Worm (Caenorhabditis elegans) whole organism, L1 larva: ENCODE results near the gene F22H10.3.

Experiments used
- F16B12.6 ChIP-seq: fragments of 150-350 bp; optimal IDR thresholded peaks from 2 replicates; lab custom pipeline; 2014; ENCODE audit warnings: missing biosample characterization, missing genetic modification characterization
- alr-1 ChIP-seq: fragments of 200-800 bp; sonication (Bioruptor generic); optimal IDR thresholded peaks from 2 replicates; lab custom pipeline; 2018; ENCODE audit warnings: borderline replicate concordance, mild to moderate bottlenecking, missing genetic modification characterization, missing compliant biosample characterization
- ama-1 ChIP-seq: fragments of 150-350 bp; optimal IDR thresholded peaks from 2 replicates; lab custom pipeline; 2014
- blmp-1 ChIP-seq: fragments of 150-350 bp; optimal IDR thresholded peaks from 2 replicates; lab custom pipeline; 2014; ENCODE audit warnings: missing biosample characterization, missing genetic modification characterization
- ceh-82 ChIP-seq, 3 experiments: fragments of 150-350 bp in 1 of 3; sonication (generic microtip) in 2 of 3; optimal IDR thresholded peaks; 2 replicates each; lab custom pipeline; 2014 to 2017; ENCODE audit warnings: missing biosample characterization in 3 of 3, missing genetic modification characterization in 3 of 3
- ceh-90 ChIP-seq: sonication (generic microtip); optimal IDR thresholded peaks from 2 replicates; lab custom pipeline; 2016; ENCODE audit warnings: missing genetic modification characterization, missing compliant biosample characterization
- efl-3 ChIP-seq: fragments of 200-800 bp; sonication (Bioruptor generic); optimal IDR thresholded peaks from 2 replicates; lab custom pipeline; 2018; ENCODE audit warnings: mild to moderate bottlenecking, missing genetic modification characterization, missing compliant biosample characterization
- egl-13 ChIP-seq: sonication (generic microtip); optimal IDR thresholded peaks from 2 replicates; lab custom pipeline; 2016; ENCODE audit warnings: missing genotype, missing genetic modification reagents, missing genetic modification characterization, missing compliant biosample characterization
- elt-2 ChIP-seq: sonication (generic microtip); optimal IDR thresholded peaks from 2 replicates; lab custom pipeline; 2016; ENCODE audit warnings: missing genetic modification characterization, mild to moderate bottlenecking, inconsistent platforms, missing compliant biosample characterization, missing genetic modification reagents
- elt-3 ChIP-seq, 6 experiments: fragments of 150-350 bp in 1 of 6; sonication (generic microtip); optimal IDR thresholded peaks; 2 replicates each; lab custom pipeline; 2017 to 2018; ENCODE audit warnings: missing biosample characterization in 6 of 6, missing genetic modification characterization in 6 of 6, inconsistent platforms in 1 of 6
- fkh-10 ChIP-seq: sonication (generic microtip); optimal IDR thresholded peaks from 2 replicates; lab custom pipeline; 2017; ENCODE audit warnings: missing biosample characterization, missing genetic modification reagents, missing genetic modification characterization
- fos-1 ChIP-seq: fragments of 150-350 bp; optimal IDR thresholded peaks from 2 replicates; lab custom pipeline; 2014; ENCODE audit warnings: missing biosample characterization, missing genetic modification characterization
- grh-1 ChIP-seq: fragments of 200-800 bp; sonication (Bioruptor generic); IDR thresholded peaks from 2 replicates; pipeline ENCODE4 v1.3.6; 2022; ENCODE audit warnings: missing genetic modification reagents, missing genetic modification characterization, missing compliant biosample characterization
- irx-1 ChIP-seq: sonication (generic microtip); optimal IDR thresholded peaks from 2 replicates; lab custom pipeline; 2016; ENCODE audit warnings: missing genetic modification characterization, missing compliant biosample characterization
- jun-1 ChIP-seq: fragments of 150-350 bp; optimal IDR thresholded peaks from 2 replicates; lab custom pipeline; 2014; ENCODE audit warnings: missing biosample characterization, missing genetic modification reagents, missing genetic modification characterization
- lin-14 ChIP-seq: fragments of 200-800 bp; sonication (Bioruptor generic); optimal IDR thresholded peaks from 2 replicates; lab custom pipeline; 2018; ENCODE audit warnings: mild to moderate bottlenecking, missing genetic modification characterization, moderate library complexity, missing compliant biosample characterization
- lin-15B ChIP-seq: fragments of 150-350 bp; sonication (generic microtip); optimal IDR thresholded peaks from 3 replicates; lab custom pipeline; 2014; ENCODE audit warnings: missing biosample characterization, missing genetic modification characterization
- lin-35 ChIP-seq, 2 experiments: fragments of 150-350 bp; optimal IDR thresholded peaks; 2 replicates each; lab custom pipeline; 2014; ENCODE audit warnings: missing biosample characterization in 2 of 2, missing genetic modification characterization in 2 of 2, missing genetic modification reagents in 2 of 2
- lin-39 ChIP-seq: fragments of 150-350 bp; optimal IDR thresholded peaks from 2 replicates; lab custom pipeline; 2014; ENCODE audit warnings: missing biosample characterization, missing genetic modification reagents, missing genetic modification characterization
- lir-3 ChIP-seq: sonication (generic microtip); optimal IDR thresholded peaks from 2 replicates; lab custom pipeline; 2016; ENCODE audit warnings: mild to moderate bottlenecking, missing genetic modification characterization, moderate library complexity, missing compliant biosample characterization; ENCODE audit not compliant: poor library complexity
- mab-9 ChIP-seq: fragments of 200-800 bp; sonication (Bioruptor generic); IDR thresholded peaks from 2 replicates; pipeline ENCODE4 v1.3.6; 2022; ENCODE audit warnings: missing genetic modification reagents, missing genetic modification characterization, missing compliant biosample characterization
- mdl-1 ChIP-seq, 2 experiments: fragments of 150-350 bp; optimal IDR thresholded peaks; 2 replicates each; lab custom pipeline; 2014 to 2017; ENCODE audit warnings: missing biosample characterization in 2 of 2, missing genetic modification characterization in 2 of 2, inconsistent platforms in 1 of 2
- mef-2 ChIP-seq: fragments of 150-350 bp; optimal IDR thresholded peaks from 2 replicates; lab custom pipeline; 2014; ENCODE audit warnings: missing biosample characterization, missing genetic modification characterization
- mep-1 ChIP-seq: fragments of 150-350 bp; optimal IDR thresholded peaks from 2 replicates; lab custom pipeline; 2014; ENCODE audit warnings: missing biosample characterization, missing genetic modification characterization
- nhr-11 ChIP-seq: fragments of 150-350 bp; optimal IDR thresholded peaks from 2 replicates; lab custom pipeline; 2014; ENCODE audit warnings: missing biosample characterization, missing genetic modification characterization
- nhr-19 ChIP-seq: fragments of 200-800 bp; sonication (Bioruptor generic); conservative IDR thresholded peaks from 2 replicates; pipeline ENCODE4 v1.3.6; 2022; ENCODE audit warnings: missing genetic modification characterization, missing compliant biosample characterization
- nhr-20 ChIP-seq: sonication (generic microtip); optimal IDR thresholded peaks from 2 replicates; lab custom pipeline; 2016; ENCODE audit warnings: mild to moderate bottlenecking, missing genetic modification characterization, missing compliant biosample characterization
- nhr-237 ChIP-seq: fragments of 150-350 bp; optimal IDR thresholded peaks from 2 replicates; lab custom pipeline; 2014; ENCODE audit warnings: missing biosample characterization, missing genetic modification characterization
- nhr-28 ChIP-seq: fragments of 150-350 bp; optimal IDR thresholded peaks from 2 replicates; lab custom pipeline; 2014; ENCODE audit warnings: missing biosample characterization, missing genetic modification characterization
- nhr-71 ChIP-seq: sonication (generic microtip); optimal IDR thresholded peaks from 2 replicates; lab custom pipeline; 2016; ENCODE audit warnings: mild to moderate bottlenecking, missing genetic modification characterization, moderate library complexity, missing compliant biosample characterization
- nhr-76 ChIP-seq: sonication (generic microtip); optimal IDR thresholded peaks from 2 replicates; lab custom pipeline; 2017; ENCODE audit warnings: missing biosample characterization, missing genetic modification characterization
- nhr-77 ChIP-seq: fragments of 150-350 bp; optimal IDR thresholded peaks from 2 replicates; lab custom pipeline; 2014; ENCODE audit warnings: missing biosample characterization, missing genetic modification characterization
- nhr-85 ChIP-seq: sonication (generic microtip); peaks from one replicate; lab custom pipeline; 2016; ENCODE audit warnings: missing genetic modification characterization, inconsistent platforms, missing compliant biosample characterization
- nhr-90 ChIP-seq: sonication (generic microtip); optimal IDR thresholded peaks from 2 replicates; lab custom pipeline; 2016; ENCODE audit warnings: mild to moderate bottlenecking, missing genetic modification characterization, missing compliant biosample characterization; ENCODE audit not compliant: poor library complexity
- pax-3 ChIP-seq: fragments of 200-800 bp; sonication (Bioruptor generic); optimal IDR thresholded peaks from 2 replicates; lab custom pipeline; 2018; ENCODE audit warnings: mild to moderate bottlenecking, missing genetic modification characterization, moderate library complexity, missing compliant biosample characterization
- rnt-1 ChIP-seq: sonication (generic microtip); optimal IDR thresholded peaks from 2 replicates; lab custom pipeline; 2016; ENCODE audit warnings: mild to moderate bottlenecking, missing genetic modification characterization, moderate library complexity, missing compliant biosample characterization
- skn-1 ChIP-seq: fragments of 150-350 bp; optimal IDR thresholded peaks from 2 replicates; lab custom pipeline; 2014; ENCODE audit warnings: missing biosample characterization, missing genetic modification characterization
- snpc-4 ChIP-seq: fragments of 150-350 bp; optimal IDR thresholded peaks from 2 replicates; lab custom pipeline; 2014; ENCODE audit warnings: missing biosample characterization, missing genetic modification characterization
- snu-23 ChIP-seq: sonication (generic microtip); optimal IDR thresholded peaks from 2 replicates; lab custom pipeline; 2016; ENCODE audit warnings: missing genetic modification characterization, missing compliant biosample characterization
- tbx-2 ChIP-seq: sonication (generic microtip); optimal IDR thresholded peaks from 2 replicates; lab custom pipeline; 2016; ENCODE audit warnings: missing genetic modification characterization, missing compliant biosample characterization
- tlp-1 ChIP-seq: fragments of 150-350 bp; optimal IDR thresholded peaks from 2 replicates; lab custom pipeline; 2014; ENCODE audit warnings: missing biosample characterization, missing genetic modification characterization
- unc-130 ChIP-seq: fragments of 150-350 bp; optimal IDR thresholded peaks from 2 replicates; lab custom pipeline; 2017; ENCODE audit warnings: missing biosample characterization, missing genetic modification characterization, inconsistent platforms
- unc-30 ChIP-seq: sonication (generic microtip); optimal IDR thresholded peaks from 2 replicates; lab custom pipeline; 2017; ENCODE audit warnings: missing biosample characterization, missing genetic modification characterization
- vab-15 ChIP-seq: sonication (generic microtip); optimal IDR thresholded peaks from 2 replicates; lab custom pipeline; 2017; ENCODE audit warnings: missing genotype, mild to moderate bottlenecking, missing genetic modification characterization, missing compliant biosample characterization
- xbp-1 ChIP-seq: sonication (generic microtip); optimal IDR thresholded peaks from 2 replicates; lab custom pipeline; 2016; ENCODE audit warnings: missing genetic modification characterization, missing compliant biosample characterization
- zag-1 ChIP-seq: fragments of 150-350 bp; optimal IDR thresholded peaks from 2 replicates; lab custom pipeline; 2014; ENCODE audit warnings: missing biosample characterization, missing genetic modification characterization
- zip-4 ChIP-seq: fragments of 200-800 bp; sonication (Bioruptor generic); optimal IDR thresholded peaks from 2 replicates; lab custom pipeline; 2018; ENCODE audit warnings: mild to moderate bottlenecking, missing genetic modification characterization, moderate library complexity, missing compliant biosample characterization
- ztf-11 ChIP-seq, 2 experiments: sonication (generic microtip); optimal IDR thresholded peaks; 2 replicates each; lab custom pipeline; 2016 to 2017; ENCODE audit warnings: missing genetic modification characterization in 2 of 2, missing biosample characterization in 1 of 2, missing compliant biosample characterization in 1 of 2
- ztf-4 ChIP-seq: fragments of 150-350 bp; optimal IDR thresholded peaks from 2 replicates; lab custom pipeline; 2014; ENCODE audit warnings: missing biosample characterization, missing genetic modification characterization

The F22H10.3 gene

ce11 chrX:16726879-16727278 is 49.4 kb upstream of the F22H10.3 start (continued):
- peak in 1 of 2 experiments; percentile 84 for TF ChIP-seq ztf-11 (tag; optimal IDR thresholded peaks at IDR 0.05; lab: Kevin White, UChicago)
- TF ChIP-seq xbp-1, result peak; percentile 83
- peak; percentile 90 for TF ChIP-seq fkh-10 (GFP tag; lab: Kevin White, UChicago)
- TF ChIP-seq nhr-90 (tag; lab: Kevin White, UChicago), result peak; percentile 83
- no peak for TF ChIP-seq nhr-237 (tag; lab: Kevin White, UChicago)
- peak; percentile 97 for TF ChIP-seq nhr-71
- peak; percentile 99 for TF ChIP-seq lin-14 (GFP tag; lab: Kevin White, UChicago)
- no peak for TF ChIP-seq zag-1 (tag; lab: Kevin White, UChicago)
- TF ChIP-seq irx-1 (tag; lab: Kevin White, UChicago), result peak; percentile 79
- peak; percentile 80 to 93 (median 83) for TF ChIP-seq ceh-82 (tag; optimal IDR thresholded peaks at IDR 0.05; lab: Kevin White, UChicago)
- peak; percentile 85 for TF ChIP-seq mab-9 (GFP tag; lab: Robert Waterston, UW)
- peak; percentile 69 for TF ChIP-seq grh-1 (GFP tag; lab: Robert Waterston, UW)
- TF ChIP-seq lin-15B (tag; lab: Kevin White, UChicago), result no peak
- TF ChIP-seq unc-130 (tag; lab: Kevin White, UChicago), result peak; percentile 96
- peak; percentile 86 for TF ChIP-seq elt-2 (tag; lab: Kevin White, UChicago)
- TF ChIP-seq skn-1 (tag; lab: Kevin White, UChicago), result peak; percentile 77
- peak; percentile 89 for TF ChIP-seq nhr-19 (GFP tag; lab: Robert Waterston, UW)
- TF ChIP-seq nhr-77 (tag; lab: Kevin White, UChicago), result peak; percentile 93
- TF ChIP-seq nhr-28 (tag; lab: Kevin White, UChicago), result no peak
- TF ChIP-seq fos-1 (tag; lab: Kevin White, UChicago), result peak; percentile 69
- peak; percentile 49 for TF ChIP-seq zip-4 (GFP tag; lab: Kevin White, UChicago)
- no peak for TF ChIP-seq unc-30 (tag; lab: Kevin White, UChicago)
- no peak for TF ChIP-seq alr-1 (tag; lab: Kevin White, UChicago)
- TF ChIP-seq tlp-1, result no peak
- TF ChIP-seq F16B12.6 (tag; lab: Kevin White, UChicago), result no peak
- TF ChIP-seq ztf-4 (tag; lab: Kevin White, UChicago), result peak; percentile 87
- peak; percentile 88 for TF ChIP-seq jun-1 (tag; lab: Kevin White, UChicago)
- peak; percentile 75 for TF ChIP-seq pax-3 (tag; lab: Kevin White, UChicago)
- peak in 3 of 6 experiments; percentile 44 to 88 (median 46) for TF ChIP-seq elt-3 (tag; optimal IDR thresholded peaks at IDR 0.05; lab: Kevin White, UChicago)
- TF ChIP-seq mef-2, result peak; percentile 97
- TF ChIP-seq mep-1, result peak; percentile 66
- no peak for TF ChIP-seq ama-1

- no peak for TF ChIP-seq xbp-1
- no peak for TF ChIP-seq zip-4 (GFP tag; lab: Kevin White, UChicago)
- no peak for TF ChIP-seq mab-9 (GFP tag; lab: Robert Waterston, UW)
- TF ChIP-seq ceh-82 (tag; optimal IDR thresholded peaks at IDR 0.05; lab: Kevin White, UChicago), result no peak
- peak; percentile 73 for TF ChIP-seq lin-14 (GFP tag; lab: Kevin White, UChicago)
- TF ChIP-seq nhr-11 (tag; lab: Kevin White, UChicago), result no peak
- no peak for TF ChIP-seq egl-13 (tag; lab: Kevin White, UChicago)
- TF ChIP-seq fkh-10 (GFP tag; lab: Kevin White, UChicago), result no peak
- TF ChIP-seq tlp-1, result no peak
- peak in 1 of 2 experiments; percentile 45 for TF ChIP-seq mdl-1 (tag; optimal IDR thresholded peaks at IDR 0.05; lab: Kevin White, UChicago)
- no peak for TF ChIP-seq rnt-1 (tag; lab: Kevin White, UChicago)
- no peak for TF ChIP-seq nhr-76 (tag; lab: Kevin White, UChicago)
- TF ChIP-seq vab-15 (tag; lab: Kevin White, UChicago), result no peak
- TF ChIP-seq ztf-4 (tag; lab: Kevin White, UChicago), result no peak
- peak in 2 of 6 experiments; percentile 28 to 74 for TF ChIP-seq elt-3 (tag; optimal IDR thresholded peaks at IDR 0.05; lab: Kevin White, UChicago)
- TF ChIP-seq snpc-4 (tag; lab: Kevin White, UChicago), result no peak
- TF ChIP-seq nhr-19 (GFP tag; lab: Robert Waterston, UW), result no peak
- TF ChIP-seq lir-3 (tag; lab: Kevin White, UChicago), result no peak
- no peak for TF ChIP-seq grh-1 (GFP tag; lab: Robert Waterston, UW)
- TF ChIP-seq efl-3 (GFP tag; lab: Kevin White, UChicago), result no peak
- peak; percentile 49 for TF ChIP-seq nhr-20
- peak; percentile 13 for TF ChIP-seq snu-23
- peak; percentile 69 for TF ChIP-seq nhr-85 (tag; lab: Kevin White, UChicago)
- TF ChIP-seq lin-35 (GFP tag; optimal IDR thresholded peaks at IDR 0.05; lab: Kevin White, UChicago), result peak in 1 of 2 experiments; percentile 46
- TF ChIP-seq F16B12.6 (tag; lab: Kevin White, UChicago), result no peak
- TF ChIP-seq unc-130 (tag; lab: Kevin White, UChicago), result peak; percentile 1
- TF ChIP-seq lin-39 (tag; lab: Kevin White, UChicago), result no peak
- no peak for TF ChIP-seq nhr-28 (tag; lab: Kevin White, UChicago)
- TF ChIP-seq tbx-2 (tag; lab: Kevin White, UChicago), result peak; percentile 17
- TF ChIP-seq blmp-1 (tag; lab: Kevin White, UChicago), result peak; percentile 73
- TF ChIP-seq ceh-90 (tag; lab: Kevin White, UChicago), result no peak
- TF ChIP-seq nhr-71, result peak; percentile 53
- TF ChIP-seq nhr-90 (tag; lab: Kevin White, UChicago), result no peak
These were observed 47.4 kb upstream of the F22H10.3 start for ce11 chrX:16724954-16725353.
